Worm (Caenorhabditis elegans): ENCODE measurements around the gene tbx-2.

tbx-2 gene

ce11 chrIII:5150012-5150411 lies 13.9 kb upstream of the tbx-2 start:
- TF ChIP-seq ces-1 (GFP tag; optimal IDR thresholded peaks at IDR 0.05) (no peak), ztf-11 (tag; optimal IDR thresholded peaks at IDR 0.05) (no peak), Y116A8C.19 (tag; optimal IDR thresholded peaks at IDR 0.05; ENCODE audit: borderline replicate concordance) (no peak), unc-30 (tag; optimal IDR thresholded peaks at IDR 0.05) (no peak), vab-15 (tag; optimal IDR thresholded peaks at IDR 0.05) (no peak), nhr-19 (GFP tag; conservative IDR thresholded peaks at IDR 0.05) (no peak), nhr-28 (tag; optimal IDR thresholded peaks at IDR 0.05) (no peak), lir-3 (tag; optimal IDR thresholded peaks at IDR 0.05; ENCODE audit: poor library complexity) (no peak), swsn-7 (tag; optimal IDR thresholded peaks at IDR 0.05) (no peak), tbx-2 (tag; optimal IDR thresholded peaks at IDR 0.05) (no peak), mab-9 (GFP tag; IDR thresholded peaks at IDR 0.05) (no peak), nhr-11 (tag; optimal IDR thresholded peaks at IDR 0.05) (no peak), pax-3 (tag; optimal IDR thresholded peaks at IDR 0.05) (no peak), fos-1 (tag; optimal IDR thresholded peaks at IDR 0.05) (no peak)

ce11 chrIII:5149478-5149877 lies 13.4 kb upstream of the tbx-2 start, which contains the start of gene Y54H5A.2:
TSS of gene Y54H5A.2 (minus strand) at chrIII:5149578.
- TF ChIP-seq ceh-82 (tag; optimal IDR thresholded peaks at IDR 0.05) (no peak), aly-2 (tag; optimal IDR thresholded peaks at IDR 0.05) (no peak), nhr-20 (tag; optimal IDR thresholded peaks at IDR 0.05) (no peak), nhr-237 (tag; optimal IDR thresholded peaks at IDR 0.05) (no peak), nhr-76 (tag; optimal IDR thresholded peaks at IDR 0.05) (no peak), unc-130 (tag; optimal IDR thresholded peaks at IDR 0.05) (no peak), ama-1 (optimal IDR thresholded peaks at IDR 0.05) (no peak), unc-86 (tag; optimal IDR thresholded peaks at IDR 0.05) (no peak), ceh-8 (GFP tag; optimal IDR thresholded peaks at IDR 0.05) (no peak), nhr-11 (tag; optimal IDR thresholded peaks at IDR 0.05) (no peak), mep-1 (tag; optimal IDR thresholded peaks at IDR 0.05) (no peak), nhr-77 (tag; optimal IDR thresholded peaks at IDR 0.05) (no peak), lsy-2 (tag; optimal IDR thresholded peaks at IDR 0.05) (no peak), zip-4 (GFP tag; optimal IDR thresholded peaks at IDR 0.05) (no peak), grh-1 (GFP tag; IDR thresholded peaks at IDR 0.05) (no peak), elt-2 (tag; optimal IDR thresholded peaks at IDR 0.05) (no peak), unc-62 (GFP tag; optimal IDR thresholded peaks at IDR 0.05) (no peak), dpl-1 (GFP tag; optimal IDR thresholded peaks at IDR 0.05) (no peak)

- TF ChIP-seq swsn-7 (tag; optimal IDR thresholded peaks at IDR 0.05) (no peak), unc-62 (GFP tag; optimal IDR thresholded peaks at IDR 0.05) (no peak), elt-2 (tag; optimal IDR thresholded peaks at IDR 0.05) (peak; percentile 44), efl-1 (optimal IDR thresholded peaks at IDR 0.05) (no peak), efl-1 (GFP tag; optimal IDR thresholded peaks at IDR 0.05 in 1 of 2) (peak in 1 of 2 experiments; percentile 30)
Observed at ce11 chrIII:5147445-5147844, 11.3 kb upstream of the tbx-2 start.

- TF ChIP-seq lin-35 (GFP tag; optimal IDR thresholded peaks at IDR 0.05) (peak in 1 of 2 experiments; percentile 2), tbx-2 (tag; optimal IDR thresholded peaks at IDR 0.05) (no peak), aha-1 (tag; optimal IDR thresholded peaks at IDR 0.05) (no peak), pax-3 (tag; optimal IDR thresholded peaks at IDR 0.05) (no peak), unc-86 (tag; optimal IDR thresholded peaks at IDR 0.05) (no peak), fos-1 (tag; optimal IDR thresholded peaks at IDR 0.05) (no peak), lin-15B (tag; optimal IDR thresholded peaks at IDR 0.05) (no peak), elt-2 (tag; optimal IDR thresholded peaks at IDR 0.05) (peak; percentile 51), mef-2 (tag; optimal IDR thresholded peaks at IDR 0.05) (no peak), ceh-82 (tag; optimal IDR thresholded peaks at IDR 0.05) (no peak), vab-15 (tag; optimal IDR thresholded peaks at IDR 0.05) (no peak), efl-1 (optimal IDR thresholded peaks at IDR 0.05) (no peak), efl-1 (GFP tag; optimal IDR thresholded peaks at IDR 0.05 in 1 of 2) (peak in 1 of 2 experiments; percentile 85)
Observed at ce11 chrIII:5146749-5147148, 10.7 kb upstream of the tbx-2 start.
